Worm (Caenorhabditis elegans) whole organism, L1 larva: ENCODE results near the gene jip-1.

Experiments
- C04F5.9 ChIP-seq: sonication (generic microtip); optimal IDR thresholded peaks from 2 replicates; lab custom pipeline; 2016; ENCODE audit warnings: missing genetic modification characterization, missing compliant biosample characterization
- C16A3.4 ChIP-seq: fragments of 150-350 bp; optimal IDR thresholded peaks from 2 replicates; lab custom pipeline; 2014; ENCODE audit warnings: missing biosample characterization, missing genetic modification characterization
- C34B4.2 ChIP-seq: sonication (generic microtip); optimal IDR thresholded peaks from 2 replicates; lab custom pipeline; 2017; ENCODE audit warnings: mild to moderate bottlenecking, missing genetic modification characterization, missing compliant biosample characterization
- aha-1 ChIP-seq: fragments of 150-350 bp; optimal IDR thresholded peaks from 2 replicates; lab custom pipeline; 2014; ENCODE audit warnings: missing biosample characterization, missing genetic modification characterization
- alr-1 ChIP-seq: fragments of 200-800 bp; sonication (Bioruptor generic); optimal IDR thresholded peaks from 2 replicates; lab custom pipeline; 2018; ENCODE audit warnings: borderline replicate concordance, mild to moderate bottlenecking, missing genetic modification characterization, missing compliant biosample characterization
- blmp-1 ChIP-seq: fragments of 150-350 bp; optimal IDR thresholded peaks from 2 replicates; lab custom pipeline; 2014; ENCODE audit warnings: missing biosample characterization, missing genetic modification characterization
- ceh-63 ChIP-seq: fragments of 200-800 bp; sonication (Bioruptor generic); optimal IDR thresholded peaks from 2 replicates; lab custom pipeline; 2018; ENCODE audit warnings: mild to moderate bottlenecking, missing genetic modification characterization, missing compliant biosample characterization
- ceh-82 ChIP-seq, 3 experiments: fragments of 150-350 bp in 1 of 3; sonication (generic microtip) in 2 of 3; optimal IDR thresholded peaks; 2 replicates each; lab custom pipeline; 2014 to 2017; ENCODE audit warnings: missing biosample characterization in 3 of 3, missing genetic modification characterization in 3 of 3
- ceh-88 ChIP-seq: fragments of 200-800 bp; sonication (Bioruptor generic); IDR thresholded peaks from 2 replicates; pipeline ENCODE4 v1.3.6; 2022; ENCODE audit warnings: missing genetic modification characterization, missing compliant biosample characterization
- ceh-90 ChIP-seq: sonication (generic microtip); optimal IDR thresholded peaks from 2 replicates; lab custom pipeline; 2016; ENCODE audit warnings: missing genetic modification characterization, missing compliant biosample characterization
- ces-1 ChIP-seq: fragments of 150-350 bp; optimal IDR thresholded peaks from 2 replicates; lab custom pipeline; 2014; ENCODE audit warnings: missing biosample characterization, missing genetic modification reagents, missing genetic modification characterization
- dsc-1 ChIP-seq: sonication (generic microtip); optimal IDR thresholded peaks from 2 replicates; lab custom pipeline; 2016; ENCODE audit warnings: mild to moderate bottlenecking, missing genetic modification characterization, missing compliant biosample characterization
- efl-1 ChIP-seq, 4 experiments: fragments of 150-350 bp; optimal IDR thresholded peaks in 3 of 4; peaks in 1 of 4; 1 replicate in 1 of 4; 2 replicates in 3 of 4; lab custom pipeline; 2014; ENCODE audit warnings: missing biosample characterization in 2 of 4, missing genetic modification characterization in 2 of 4, missing genetic modification reagents in 2 of 4
- efl-3 ChIP-seq: fragments of 200-800 bp; sonication (Bioruptor generic); optimal IDR thresholded peaks from 2 replicates; lab custom pipeline; 2018; ENCODE audit warnings: mild to moderate bottlenecking, missing genetic modification characterization, missing compliant biosample characterization
- egl-13 ChIP-seq: sonication (generic microtip); optimal IDR thresholded peaks from 2 replicates; lab custom pipeline; 2016; ENCODE audit warnings: missing genotype, missing genetic modification reagents, missing genetic modification characterization, missing compliant biosample characterization
- hlh-17 ChIP-seq: fragments of 200-800 bp; sonication (Bioruptor generic); optimal IDR thresholded peaks from 2 replicates; lab custom pipeline; 2018; ENCODE audit warnings: missing genetic modification characterization, mild to moderate bottlenecking, missing compliant biosample characterization, moderate library complexity, borderline replicate concordance
- irx-1 ChIP-seq: sonication (generic microtip); optimal IDR thresholded peaks from 2 replicates; lab custom pipeline; 2016; ENCODE audit warnings: missing genetic modification characterization, missing compliant biosample characterization
- lin-14 ChIP-seq: fragments of 200-800 bp; sonication (Bioruptor generic); optimal IDR thresholded peaks from 2 replicates; lab custom pipeline; 2018; ENCODE audit warnings: mild to moderate bottlenecking, missing genetic modification characterization, moderate library complexity, missing compliant biosample characterization
- lin-39 ChIP-seq: fragments of 150-350 bp; optimal IDR thresholded peaks from 2 replicates; lab custom pipeline; 2014; ENCODE audit warnings: missing biosample characterization, missing genetic modification reagents, missing genetic modification characterization
- lir-3 ChIP-seq: sonication (generic microtip); optimal IDR thresholded peaks from 2 replicates; lab custom pipeline; 2016; ENCODE audit warnings: mild to moderate bottlenecking, missing genetic modification characterization, moderate library complexity, missing compliant biosample characterization; ENCODE audit not compliant: poor library complexity
- mab-9 ChIP-seq: fragments of 200-800 bp; sonication (Bioruptor generic); IDR thresholded peaks from 2 replicates; pipeline ENCODE4 v1.3.6; 2022; ENCODE audit warnings: missing genetic modification reagents, missing genetic modification characterization, missing compliant biosample characterization
- mef-2 ChIP-seq: fragments of 150-350 bp; optimal IDR thresholded peaks from 2 replicates; lab custom pipeline; 2014; ENCODE audit warnings: missing biosample characterization, missing genetic modification characterization
- nhr-19 ChIP-seq: fragments of 200-800 bp; sonication (Bioruptor generic); conservative IDR thresholded peaks from 2 replicates; pipeline ENCODE4 v1.3.6; 2022; ENCODE audit warnings: missing genetic modification characterization, missing compliant biosample characterization
- nhr-85 ChIP-seq: sonication (generic microtip); peaks from one replicate; lab custom pipeline; 2016; ENCODE audit warnings: missing genetic modification characterization, inconsistent platforms, missing compliant biosample characterization
- nhr-90 ChIP-seq: sonication (generic microtip); optimal IDR thresholded peaks from 2 replicates; lab custom pipeline; 2016; ENCODE audit warnings: mild to moderate bottlenecking, missing genetic modification characterization, missing compliant biosample characterization; ENCODE audit not compliant: poor library complexity
- pag-3 ChIP-seq: sonication (generic microtip); optimal IDR thresholded peaks from 2 replicates; lab custom pipeline; 2017; ENCODE audit warnings: missing genetic modification characterization, mild to moderate bottlenecking, missing compliant biosample characterization, antibody characterized with exemption, borderline replicate concordance; ENCODE audit not compliant: insufficient read depth
- pax-3 ChIP-seq: fragments of 200-800 bp; sonication (Bioruptor generic); optimal IDR thresholded peaks from 2 replicates; lab custom pipeline; 2018; ENCODE audit warnings: mild to moderate bottlenecking, missing genetic modification characterization, moderate library complexity, missing compliant biosample characterization
- pqm-1 ChIP-seq: sonication (generic microtip); optimal IDR thresholded peaks from 3 replicates; lab custom pipeline; 2017; ENCODE audit warnings: missing biosample characterization, missing genetic modification characterization
- rnt-1 ChIP-seq: sonication (generic microtip); optimal IDR thresholded peaks from 2 replicates; lab custom pipeline; 2016; ENCODE audit warnings: mild to moderate bottlenecking, missing genetic modification characterization, moderate library complexity, missing compliant biosample characterization
- skn-1 ChIP-seq: fragments of 150-350 bp; optimal IDR thresholded peaks from 2 replicates; lab custom pipeline; 2014; ENCODE audit warnings: missing biosample characterization, missing genetic modification characterization
- sptf-1 ChIP-seq: fragments of 150-350 bp; optimal IDR thresholded peaks from 2 replicates; lab custom pipeline; 2014; ENCODE audit warnings: missing biosample characterization, missing genetic modification characterization
- unc-30 ChIP-seq: sonication (generic microtip); optimal IDR thresholded peaks from 2 replicates; lab custom pipeline; 2017; ENCODE audit warnings: missing biosample characterization, missing genetic modification characterization
- unc-86 ChIP-seq: sonication (generic microtip); optimal IDR thresholded peaks from 2 replicates; lab custom pipeline; 2016; ENCODE audit warnings: missing genetic modification characterization, missing compliant biosample characterization
- vab-15 ChIP-seq: sonication (generic microtip); optimal IDR thresholded peaks from 2 replicates; lab custom pipeline; 2017; ENCODE audit warnings: missing genotype, mild to moderate bottlenecking, missing genetic modification characterization, missing compliant biosample characterization
- zag-1 ChIP-seq: fragments of 150-350 bp; optimal IDR thresholded peaks from 2 replicates; lab custom pipeline; 2014; ENCODE audit warnings: missing biosample characterization, missing genetic modification characterization
- zip-4 ChIP-seq: fragments of 200-800 bp; sonication (Bioruptor generic); optimal IDR thresholded peaks from 2 replicates; lab custom pipeline; 2018; ENCODE audit warnings: mild to moderate bottlenecking, missing genetic modification characterization, moderate library complexity, missing compliant biosample characterization
- ztf-11 ChIP-seq, 2 experiments: sonication (generic microtip); optimal IDR thresholded peaks; 2 replicates each; lab custom pipeline; 2016 to 2017; ENCODE audit warnings: missing genetic modification characterization in 2 of 2, missing biosample characterization in 1 of 2, missing compliant biosample characterization in 1 of 2
- ztf-4 ChIP-seq: fragments of 150-350 bp; optimal IDR thresholded peaks from 2 replicates; lab custom pipeline; 2014; ENCODE audit warnings: missing biosample characterization, missing genetic modification characterization

jip-1 gene

DNA sequence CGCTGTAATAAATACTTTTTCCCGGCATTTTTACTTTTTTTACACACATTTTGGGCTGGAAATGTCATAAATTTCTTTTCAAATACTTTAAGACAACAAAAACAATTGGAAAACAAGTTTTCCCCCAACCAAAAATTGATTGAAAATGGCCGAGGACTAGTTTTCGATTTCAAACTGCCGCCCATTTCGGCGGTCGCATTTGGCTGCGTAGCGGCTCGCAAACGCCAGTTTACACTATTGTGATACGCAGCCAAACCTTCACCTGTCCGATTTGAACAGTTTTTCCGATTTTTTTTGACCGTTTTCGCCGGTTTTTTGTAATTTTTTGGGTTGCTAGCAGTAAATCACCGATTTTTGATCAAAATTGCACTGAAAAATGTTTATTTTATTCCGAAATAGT lies 6.4 kb upstream of the jip-1 start (continued):
- no peak for TF ChIP-seq hlh-17 (GFP tag; lab: Kevin White, UChicago)
- no peak for TF ChIP-seq zag-1
- TF ChIP-seq ceh-90 = no peak
- peak; percentile 67 for TF ChIP-seq efl-3 (GFP tag; lab: Kevin White, UChicago)
- peak; percentile 98 for TF ChIP-seq rnt-1 (tag; lab: Kevin White, UChicago)
- peak; percentile 84 for TF ChIP-seq ceh-88 (GFP tag; lab: Robert Waterston, UW)
- no peak for TF ChIP-seq ces-1
- peak; percentile 95 for TF ChIP-seq dsc-1 (tag; lab: Kevin White, UChicago)
- TF ChIP-seq mab-9 (GFP tag; lab: Robert Waterston, UW) = peak; percentile 90
- TF ChIP-seq pqm-1 = peak; percentile 68
- TF ChIP-seq C16A3.4 (tag; lab: Kevin White, UChicago) = peak; percentile 98
- TF ChIP-seq nhr-90 (tag; lab: Kevin White, UChicago) = peak; percentile 97
- TF ChIP-seq ztf-11 (tag; optimal IDR thresholded peaks at IDR 0.05; lab: Kevin White, UChicago) = peak; percentile 23 to 90
- peak; percentile 82 for TF ChIP-seq egl-13 (tag; lab: Kevin White, UChicago)
- TF ChIP-seq lir-3 (tag; lab: Kevin White, UChicago) = peak; percentile 78
- peak; percentile 96 to 98 (median 97) for TF ChIP-seq ceh-82 (tag; optimal IDR thresholded peaks at IDR 0.05; lab: Kevin White, UChicago)
- peak; percentile 44 for TF ChIP-seq C34B4.2 (tag; lab: Kevin White, UChicago)
- TF ChIP-seq unc-86 (tag; lab: Kevin White, UChicago) = peak; percentile 93
- TF ChIP-seq ceh-63 (GFP tag; lab: Kevin White, UChicago) = no peak
- TF ChIP-seq efl-1 (optimal IDR thresholded peaks at IDR 0.05; lab: Kevin White, UChicago) = peak; percentile 96 to 99
- peak; percentile 99 to 100 for TF ChIP-seq efl-1 (GFP tag; optimal IDR thresholded peaks at IDR 0.05 in 1 of 2; lab: Kevin White, UChicago)
- TF ChIP-seq C04F5.9 (tag; lab: Kevin White, UChicago) = peak; percentile 84
- peak; percentile 85 for TF ChIP-seq lin-39 (tag; lab: Kevin White, UChicago)
- no peak for TF ChIP-seq alr-1 (tag; lab: Kevin White, UChicago)
- TF ChIP-seq vab-15 (tag; lab: Kevin White, UChicago) = peak; percentile 91
- peak; percentile 96 for TF ChIP-seq nhr-19
- TF ChIP-seq unc-30 = no peak
- TF ChIP-seq sptf-1 = no peak
- TF ChIP-seq blmp-1 (tag; lab: Kevin White, UChicago) = peak; percentile 88
- peak; percentile 88 for TF ChIP-seq irx-1 (tag; lab: Kevin White, UChicago)
- peak; percentile 75 for TF ChIP-seq ztf-4
- TF ChIP-seq skn-1 = peak; percentile 92
- peak; percentile 97 for TF ChIP-seq nhr-85 (tag; lab: Kevin White, UChicago)
- TF ChIP-seq pag-3 = no peak
- TF ChIP-seq lin-14 (GFP tag; lab: Kevin White, UChicago) = peak; percentile 96
- TF ChIP-seq pax-3 = peak; percentile 92
- TF ChIP-seq mef-2 = peak; percentile 68
- peak; percentile 85 for TF ChIP-seq zip-4 (GFP tag; lab: Kevin White, UChicago)
- TF ChIP-seq aha-1 (tag; lab: Kevin White, UChicago) = peak; percentile 80
- TF ChIP-seq, all 84 proteins: peak for 65

DNA sequence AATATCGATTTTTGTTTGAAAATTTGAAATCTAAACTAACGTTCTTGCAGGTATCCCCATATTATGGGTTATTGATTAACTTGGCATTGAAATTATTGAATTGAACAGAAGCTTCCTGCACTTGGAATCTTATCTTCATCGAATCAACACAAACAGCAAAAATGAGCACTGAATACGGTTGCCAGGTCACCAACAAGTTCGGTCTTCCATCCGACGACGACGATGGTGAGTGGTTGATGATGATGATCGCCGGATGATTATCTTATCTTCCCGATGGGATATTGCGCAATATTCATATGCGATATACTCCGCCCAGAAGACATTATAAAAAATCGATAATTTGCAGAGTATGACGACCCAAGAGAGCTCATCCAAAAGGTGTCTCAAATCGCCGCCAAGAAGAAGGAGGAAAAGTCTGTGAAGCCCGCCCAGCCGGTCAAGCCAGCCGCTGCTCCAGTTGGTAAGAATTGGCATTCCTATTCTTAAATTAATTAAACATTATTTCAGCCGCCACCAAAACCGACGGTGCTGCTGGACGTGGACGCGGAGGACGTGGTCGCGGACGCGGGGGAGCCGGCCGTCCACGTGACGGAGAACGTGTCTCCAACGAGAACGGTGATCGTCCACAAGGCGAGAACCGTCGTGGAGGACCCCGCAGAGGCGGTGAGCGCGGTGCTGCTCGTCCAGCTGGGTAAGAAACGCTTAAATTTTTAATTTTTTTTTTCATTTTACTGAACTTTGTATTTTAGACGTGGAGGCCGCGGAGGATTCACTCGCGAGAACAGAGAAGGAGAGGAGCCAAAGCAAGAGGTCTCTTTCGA lies 5.6 kb upstream of the jip-1 start, which contains the start of gene vig-1:
Gene vig-1, plus strand, starts transcription at position 51 of the 821 bp plus-strand sequence.
- TF ChIP-seq efl-1 (optimal IDR thresholded peaks at IDR 0.05; lab: Kevin White, UChicago) (no peak), efl-1 (GFP tag; optimal IDR thresholded peaks at IDR 0.05 in 1 of 2; lab: Kevin White, UChicago) (peak in 1 of 2 experiments; percentile 87), mab-9 (GFP tag; lab: Robert Waterston, UW) (peak; percentile 30; the same call in 1 of the 2 replicates), nhr-90 (tag; lab: Kevin White, UChicago) (no peak)
